Fruit fly (Drosophila melanogaster) whole organism, prepupa: ENCODE measurements around the gene CG13950.

Source experiments
- Sox102F ChIP-seq: fragments of 200-800 bp; sonication (Bioruptor generic); optimal IDR thresholded peaks from 2 replicates; lab custom pipeline; 2016; ENCODE audit warnings: missing biosample characterization, mild to moderate bottlenecking, missing genetic modification characterization
- lz ChIP-seq: fragments of 200-800 bp; sonication (Bioruptor generic); optimal IDR thresholded peaks from 3 replicates; lab custom pipeline; 2016; ENCODE audit warnings: missing biosample characterization, missing genetic modification characterization

- TF ChIP-seq Sox102F = no peak
- TF ChIP-seq lz (GFP tag; lab: Kevin White, UChicago) = peak; percentile 35
Observed at dm6 chr2L:855052-855547, 4.9 kb upstream of the CG13950 start, which contains the start of gene CG13949.
